Worm (Caenorhabditis elegans): ENCODE data around the gene ztf-7.

The ztf-7 gene

ce11 chrV:9750308-9750707, 39.2 kb downstream of the ztf-7 start, which contains the start of gene F58E6.4:
Gene F58E6.4 (minus strand): TSS chrV:9750408.
- no peak for TF ChIP-seq fax-1 (tag; optimal IDR thresholded peaks at IDR 0.05)
- no peak for TF ChIP-seq mec-3 (tag; optimal IDR thresholded peaks at IDR 0.05; ENCODE audit: borderline replicate concordance)
- no peak for TF ChIP-seq sox-2 (GFP tag; IDR thresholded peaks at IDR 0.05)
- TF ChIP-seq ceh-6 (GFP tag; optimal IDR thresholded peaks at IDR 0.05) = no peak
- no peak for TF ChIP-seq K09A11.1 (tag; optimal IDR thresholded peaks at IDR 0.05; ENCODE audit: insufficient read depth)
- TF ChIP-seq ceh-14 (tag; optimal IDR thresholded peaks at IDR 0.05) = no peak
- no peak for TF ChIP-seq ceh-30 (tag; optimal IDR thresholded peaks at IDR 0.05)
- TF ChIP-seq zip-5 (tag; optimal IDR thresholded peaks at IDR 0.05) = no peak
- TF ChIP-seq C38D4.7 (GFP tag; optimal IDR thresholded peaks at IDR 0.05) = no peak
- TF ChIP-seq ceh-34 (tag; optimal IDR thresholded peaks at IDR 0.05) = no peak
- TF ChIP-seq ceh-19 (GFP tag; optimal IDR thresholded peaks at IDR 0.05) = no peak
- no peak for TF ChIP-seq K02D7.2 (tag; optimal IDR thresholded peaks at IDR 0.05)
- TF ChIP-seq lin-11 (tag; optimal IDR thresholded peaks at IDR 0.05) = no peak
- TF ChIP-seq eyg-1 (tag; optimal IDR thresholded peaks at IDR 0.05) = no peak
- no peak for TF ChIP-seq hlh-8 (tag; optimal IDR thresholded peaks at IDR 0.05)
- no peak for TF ChIP-seq F13H6.1 (tag; optimal IDR thresholded peaks at IDR 0.05)
- no peak for TF ChIP-seq ceh-45 (GFP tag; IDR thresholded peaks at IDR 0.05)

- TF ChIP-seq che-1 (tag; optimal IDR thresholded peaks at IDR 0.05) = no peak
Measured at ce11 chrV:9744934-9745333, 44.6 kb downstream of the ztf-7 start, which contains the start of gene F58E6.13. Gene F58E6.13 (plus strand): TSS chrV:9745234.

- TF ChIP-seq ceh-9 (tag; optimal IDR thresholded peaks at IDR 0.05) = no peak
- no peak for TF ChIP-seq ceh-30 (tag; optimal IDR thresholded peaks at IDR 0.05)
- no peak for TF ChIP-seq Y22D7AL.16 (tag; optimal IDR thresholded peaks at IDR 0.05)
- no peak for TF ChIP-seq pha-2 (tag; optimal IDR thresholded peaks at IDR 0.05)
- TF ChIP-seq tbx-2 (tag; optimal IDR thresholded peaks at IDR 0.05) = no peak
- TF ChIP-seq pqm-1 (tag; optimal IDR thresholded peaks at IDR 0.05) = no peak
- TF ChIP-seq hlh-6 (tag; optimal IDR thresholded peaks at IDR 0.05) = no peak
- TF ChIP-seq odd-2 (tag; optimal IDR thresholded peaks at IDR 0.05) = no peak
- no peak for TF ChIP-seq ztf-16 (tag; optimal IDR thresholded peaks at IDR 0.05)
- no peak for TF ChIP-seq ahr-1 (tag; optimal IDR thresholded peaks at IDR 0.05)
- no peak for TF ChIP-seq ceh-24 (tag; optimal IDR thresholded peaks at IDR 0.05)
- TF ChIP-seq hlh-8 (tag; optimal IDR thresholded peaks at IDR 0.05) = no peak
- no peak for TF ChIP-seq sdc-2 (tag; optimal IDR thresholded peaks at IDR 0.05)
- TF ChIP-seq pax-1 (tag; optimal IDR thresholded peaks at IDR 0.05) = no peak
Measured at ce11 chrV:9740858-9741257, 48.6 kb downstream of the ztf-7 start, which contains the start of gene sta-2. Gene sta-2 (plus strand): TSS chrV:9741206.

- TF ChIP-seq ceh-30 (tag; optimal IDR thresholded peaks at IDR 0.05) (no peak), lin-11 (tag; optimal IDR thresholded peaks at IDR 0.05) (no peak), hlh-6 (tag; optimal IDR thresholded peaks at IDR 0.05) (no peak), nfya-1 (tag; optimal IDR thresholded peaks at IDR 0.05) (no peak), eyg-1 (tag; optimal IDR thresholded peaks at IDR 0.05) (no peak), mec-3 (tag; optimal IDR thresholded peaks at IDR 0.05; ENCODE audit: borderline replicate concordance) (no peak), nhr-232 (tag; optimal IDR thresholded peaks at IDR 0.05) (no peak), ceh-18 (tag; optimal IDR thresholded peaks at IDR 0.05) (no peak), sdc-2 (tag; optimal IDR thresholded peaks at IDR 0.05) (no peak), madf-2 (tag; optimal IDR thresholded peaks at IDR 0.05) (no peak)
Measured at ce11 chrV:9739402-9739801, 50.1 kb downstream of the ztf-7 start, which contains the start of gene marc-1. Gene marc-1 (plus strand): TSS chrV:9739702.

- TF ChIP-seq che-1 (tag; optimal IDR thresholded peaks at IDR 0.05) = no peak
- TF ChIP-seq eyg-1 (tag; optimal IDR thresholded peaks at IDR 0.05) = no peak
- TF ChIP-seq dve-1 (tag; optimal IDR thresholded peaks at IDR 0.05) = no peak
- TF ChIP-seq F13H6.1 (tag; optimal IDR thresholded peaks at IDR 0.05) = no peak
- TF ChIP-seq hlh-13 (GFP tag; optimal IDR thresholded peaks at IDR 0.05) = no peak
- TF ChIP-seq ahr-1 (tag; optimal IDR thresholded peaks at IDR 0.05) = no peak
- TF ChIP-seq ceh-45 (GFP tag; IDR thresholded peaks at IDR 0.05) = no peak
- TF ChIP-seq Y22D7AL.16 (tag; optimal IDR thresholded peaks at IDR 0.05) = no peak
- no peak for TF ChIP-seq hlh-15 (tag; optimal IDR thresholded peaks at IDR 0.05)
- TF ChIP-seq dmd-4 (tag; optimal IDR thresholded peaks at IDR 0.05; ENCODE audit: borderline replicate concordance) = no peak
- TF ChIP-seq ceh-34 (tag; optimal IDR thresholded peaks at IDR 0.05) = no peak
- TF ChIP-seq ceh-6 (GFP tag; optimal IDR thresholded peaks at IDR 0.05) = no peak
- TF ChIP-seq ceh-9 (tag; optimal IDR thresholded peaks at IDR 0.05) = no peak
- TF ChIP-seq ceh-31 (tag; optimal IDR thresholded peaks at IDR 0.05) = no peak
- TF ChIP-seq hlh-8 (tag; optimal IDR thresholded peaks at IDR 0.05) = no peak
- TF ChIP-seq npax-4 (tag; optimal IDR thresholded peaks at IDR 0.05) = no peak
- TF ChIP-seq fax-1 (tag; optimal IDR thresholded peaks at IDR 0.05) = no peak
Measured at ce11 chrV:9738077-9738705, 51.3 kb downstream of the ztf-7 start.
